Worm (Caenorhabditis elegans) whole organism, late embryonic: ENCODE data around the gene C05B5.8.

ENCODE experiments used
- C08G9.2 ChIP-seq: sonication (generic microtip); optimal IDR thresholded peaks from 2 replicates; lab custom pipeline; 2016; ENCODE audit warnings: mild to moderate bottlenecking, missing genetic modification characterization, moderate library complexity, missing compliant biosample characterization
- F13H6.1 ChIP-seq: sonication (generic microtip); optimal IDR thresholded peaks from 2 replicates; lab custom pipeline; 2016; ENCODE audit warnings: missing genetic modification characterization, missing compliant biosample characterization
- T23F11.4 ChIP-seq: fragments of 200-800 bp; sonication (Bioruptor generic); optimal IDR thresholded peaks from 2 replicates; lab custom pipeline; 2018; ENCODE audit warnings: mild to moderate bottlenecking, missing genetic modification characterization, missing compliant biosample characterization
- ceh-14 ChIP-seq: sonication (generic microtip); optimal IDR thresholded peaks from 2 replicates; lab custom pipeline; 2016; ENCODE audit warnings: missing genotype, missing genetic modification characterization, missing compliant biosample characterization
- ceh-18 ChIP-seq: sonication (generic microtip); optimal IDR thresholded peaks from 2 replicates; lab custom pipeline; 2016; ENCODE audit warnings: missing genetic modification characterization, missing compliant biosample characterization
- ceh-19 ChIP-seq: fragments of 200-800 bp; sonication (Bioruptor generic); optimal IDR thresholded peaks from 2 replicates; lab custom pipeline; 2018; ENCODE audit warnings: mild to moderate bottlenecking, missing genetic modification characterization, missing compliant biosample characterization
- ceh-2 ChIP-seq: sonication (generic microtip); optimal IDR thresholded peaks from 2 replicates; lab custom pipeline; 2016; ENCODE audit warnings: missing genotype, missing genetic modification characterization, missing compliant biosample characterization
- ceh-22 ChIP-seq: sonication (generic microtip); optimal IDR thresholded peaks from 2 replicates; lab custom pipeline; 2017; ENCODE audit warnings: missing biosample characterization, missing genetic modification characterization
- ceh-31 ChIP-seq: sonication (generic microtip); optimal IDR thresholded peaks from 2 replicates; lab custom pipeline; 2016; ENCODE audit warnings: missing genetic modification characterization, missing compliant biosample characterization
- ceh-34 ChIP-seq: sonication (generic microtip); optimal IDR thresholded peaks from 2 replicates; lab custom pipeline; 2016; ENCODE audit warnings: mild to moderate bottlenecking, missing genetic modification characterization, missing compliant biosample characterization
- ceh-48 ChIP-seq: sonication (generic microtip); optimal IDR thresholded peaks from 2 replicates; lab custom pipeline; 2016; ENCODE audit warnings: missing genetic modification characterization, inconsistent platforms, missing compliant biosample characterization
- che-1 ChIP-seq: sonication (generic microtip); optimal IDR thresholded peaks from 2 replicates; lab custom pipeline; 2016; ENCODE audit warnings: mild to moderate bottlenecking, missing genetic modification characterization, missing compliant biosample characterization
- dve-1 ChIP-seq: sonication (generic microtip); optimal IDR thresholded peaks from 2 replicates; lab custom pipeline; 2017; ENCODE audit warnings: antibody characterized with exemption, mild to moderate bottlenecking, missing genetic modification characterization, missing compliant biosample characterization
- fax-1 ChIP-seq: sonication (generic microtip); optimal IDR thresholded peaks from 2 replicates; lab custom pipeline; 2016; ENCODE audit warnings: missing genotype, missing genetic modification characterization, missing compliant biosample characterization
- fkh-10 ChIP-seq: fragments of 150-350 bp; optimal IDR thresholded peaks from 2 replicates; lab custom pipeline; 2014; ENCODE audit warnings: missing biosample characterization, missing genetic modification reagents, missing genetic modification characterization
- hlh-13 ChIP-seq: fragments of 200-800 bp; sonication (Bioruptor generic); optimal IDR thresholded peaks from 2 replicates; lab custom pipeline; 2018; ENCODE audit warnings: mild to moderate bottlenecking, missing genetic modification characterization, missing compliant biosample characterization
- hlh-15 ChIP-seq: sonication (generic microtip); optimal IDR thresholded peaks from 2 replicates; lab custom pipeline; 2016; ENCODE audit warnings: missing genetic modification characterization, missing compliant biosample characterization
- hlh-30 ChIP-seq: sonication (generic microtip); optimal IDR thresholded peaks from 2 replicates; lab custom pipeline; 2017; ENCODE audit warnings: antibody characterized with exemption, missing genetic modification characterization, missing compliant biosample characterization; ENCODE audit not compliant: insufficient read depth
- hlh-6 ChIP-seq: sonication (generic microtip); optimal IDR thresholded peaks from 2 replicates; lab custom pipeline; 2016; ENCODE audit warnings: missing genotype, missing genetic modification characterization, missing compliant biosample characterization
- hlh-8 ChIP-seq: sonication (generic microtip); optimal IDR thresholded peaks from 2 replicates; lab custom pipeline; 2016; ENCODE audit warnings: missing genotype, missing genetic modification characterization, missing compliant biosample characterization
- lim-6 ChIP-seq: sonication (generic microtip); optimal IDR thresholded peaks from 2 replicates; lab custom pipeline; 2016; ENCODE audit warnings: missing genetic modification characterization, missing compliant biosample characterization
- lin-11 ChIP-seq: fragments of 200-800 bp; sonication (Bioruptor generic); optimal IDR thresholded peaks from 2 replicates; lab custom pipeline; 2018; ENCODE audit warnings: mild to moderate bottlenecking, missing genetic modification characterization, missing compliant biosample characterization
- mec-3 ChIP-seq: sonication (generic microtip); optimal IDR thresholded peaks from 2 replicates; lab custom pipeline; 2016; ENCODE audit warnings: borderline replicate concordance, missing genetic modification characterization, missing compliant biosample characterization
- nfya-1 ChIP-seq: sonication (generic microtip); optimal IDR thresholded peaks from 2 replicates; lab custom pipeline; 2017; ENCODE audit warnings: missing genetic modification characterization, mild to moderate bottlenecking, missing compliant biosample characterization, antibody characterized with exemption, moderate library complexity
- nhr-232 ChIP-seq: sonication (generic microtip); optimal IDR thresholded peaks from 2 replicates; lab custom pipeline; 2016; ENCODE audit warnings: missing genetic modification characterization, missing compliant biosample characterization
- npax-4 ChIP-seq: sonication (generic microtip); optimal IDR thresholded peaks from 2 replicates; lab custom pipeline; 2016; ENCODE audit warnings: missing genetic modification characterization, missing compliant biosample characterization
- pag-3 ChIP-seq: sonication (generic microtip); optimal IDR thresholded peaks from 2 replicates; lab custom pipeline; 2016; ENCODE audit warnings: missing compliant biosample characterization, missing genetic modification characterization, borderline replicate concordance
- pqm-1 ChIP-seq: sonication (generic microtip); optimal IDR thresholded peaks from 2 replicates; lab custom pipeline; 2016; ENCODE audit warnings: missing genetic modification characterization, missing compliant biosample characterization
- pros-1 ChIP-seq: fragments of 150-350 bp; optimal IDR thresholded peaks from 2 replicates; lab custom pipeline; 2014; ENCODE audit warnings: missing biosample characterization, missing genetic modification reagents, missing genetic modification characterization
- rnt-1 ChIP-seq: sonication (generic microtip); optimal IDR thresholded peaks from 2 replicates; lab custom pipeline; 2016; ENCODE audit warnings: missing genetic modification characterization, missing compliant biosample characterization
- sdc-2 ChIP-seq: sonication (generic microtip); optimal IDR thresholded peaks from 2 replicates; lab custom pipeline; 2016; ENCODE audit warnings: missing genotype, missing genetic modification characterization, missing compliant biosample characterization
- sox-2 ChIP-seq: fragments of 200-800 bp; sonication (Bioruptor generic); IDR thresholded peaks from 2 replicates; pipeline ENCODE4 v1.3.6; 2022; ENCODE audit warnings: missing genetic modification reagents, missing genetic modification characterization, missing compliant biosample characterization
- sox-4 ChIP-seq: sonication (generic microtip); optimal IDR thresholded peaks from 2 replicates; lab custom pipeline; 2017; ENCODE audit warnings: mild to moderate bottlenecking, missing genetic modification characterization, inconsistent platforms, missing compliant biosample characterization
- syd-9 ChIP-seq: sonication (generic microtip); optimal IDR thresholded peaks from 2 replicates; lab custom pipeline; 2016; ENCODE audit warnings: mild to moderate bottlenecking, missing genetic modification characterization, moderate library complexity, missing compliant biosample characterization
- tbx-2 ChIP-seq: sonication (generic microtip); optimal IDR thresholded peaks from 2 replicates; lab custom pipeline; 2016; ENCODE audit warnings: missing genetic modification characterization, missing compliant biosample characterization
- tbx-7 ChIP-seq: sonication (generic microtip); optimal IDR thresholded peaks from 2 replicates; lab custom pipeline; 2016; ENCODE audit warnings: missing genotype, missing genetic modification characterization, missing compliant biosample characterization
- ttx-3 ChIP-seq: sonication (generic microtip); optimal IDR thresholded peaks from 2 replicates; lab custom pipeline; 2016; ENCODE audit warnings: missing genetic modification reagents, missing genetic modification characterization, missing compliant biosample characterization
- unc-42 ChIP-seq: sonication (generic microtip); optimal IDR thresholded peaks from 2 replicates; lab custom pipeline; 2016; ENCODE audit warnings: missing genotype, missing genetic modification characterization, missing compliant biosample characterization
- unc-86 ChIP-seq: sonication (generic microtip); optimal IDR thresholded peaks from 2 replicates; lab custom pipeline; 2016; ENCODE audit warnings: missing genetic modification characterization, missing compliant biosample characterization

C05B5.8 gene

ce11 chrIII:10018007-10018406, 11.4 kb upstream of the C05B5.8 start:
- TF ChIP-seq hlh-15 (tag; lab: Kevin White, UChicago) (no peak), ceh-34 (no peak), lin-11 (no peak), unc-42 (tag; lab: Kevin White, UChicago) (peak; percentile 92), lim-6 (tag; lab: Kevin White, UChicago) (no peak)
- TF ChIP-seq, all 69 proteins: peak for 1

DNA sequence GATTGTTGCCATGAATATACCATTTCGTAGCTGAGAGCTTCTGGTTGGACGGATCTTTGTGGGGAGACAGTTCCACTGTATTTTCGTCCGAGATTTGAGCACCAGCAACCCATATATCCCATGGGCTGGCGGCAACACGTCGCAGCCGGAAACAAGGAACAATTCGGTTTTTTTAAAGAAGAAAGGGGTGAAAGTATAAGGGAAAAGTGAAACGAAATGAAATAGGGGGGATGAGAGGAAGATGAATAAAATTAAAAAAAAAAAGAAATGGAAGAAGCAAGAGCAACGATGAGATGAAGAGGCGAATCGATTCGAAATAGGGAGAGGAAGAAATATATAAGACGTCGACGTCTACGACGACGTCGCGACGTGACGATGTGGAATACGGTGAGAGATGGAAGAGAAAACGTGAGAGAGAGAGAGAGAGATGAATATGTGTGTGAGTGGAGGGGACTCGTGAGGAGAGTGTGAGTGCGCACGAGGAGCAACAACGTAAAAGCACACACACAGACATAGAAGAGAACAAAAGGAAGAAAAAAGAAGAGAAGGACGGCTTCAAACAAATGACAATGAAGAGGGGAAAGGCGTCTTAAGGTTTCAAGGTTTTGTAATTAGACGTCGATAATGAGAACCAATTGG, 9.9 kb upstream of the C05B5.8 start, which contains the start of gene rgs-1:
rgs-1 (minus strand) TSS at position 146 of the 639 bp plus-strand sequence.
- TF ChIP-seq sox-2 (peak; percentile 12; the same call in 1 of the 2 replicates), nfya-1 (peak; percentile 51), ceh-14 (tag; lab: Kevin White, UChicago) (peak; percentile 85), F13H6.1 (tag; lab: Kevin White, UChicago) (no peak), dve-1 (tag; lab: Kevin White, UChicago) (no peak), hlh-6 (tag; lab: Kevin White, UChicago) (peak; percentile 8), ceh-2 (peak; percentile 3), pros-1 (no peak), unc-42 (tag; lab: Kevin White, UChicago) (peak; percentile 69), ceh-18 (peak; percentile 34), sox-4 (tag; lab: Kevin White, UChicago) (no peak), C08G9.2 (tag; lab: Kevin White, UChicago) (peak; percentile 39), ceh-19 (GFP tag; lab: Kevin White, UChicago) (no peak), ceh-34 (peak; percentile 25), fkh-10 (GFP tag; lab: Kevin White, UChicago) (no peak), tbx-7 (no peak), ceh-48 (tag; lab: Kevin White, UChicago) (peak; percentile 34), che-1 (tag; lab: Kevin White, UChicago) (no peak), tbx-2 (tag; lab: Kevin White, UChicago) (peak; percentile 58), fax-1 (peak; percentile 28), ceh-31 (tag; lab: Kevin White, UChicago) (peak; percentile 71), npax-4 (tag; lab: Kevin White, UChicago) (no peak), hlh-30 (tag; lab: Kevin White, UChicago) (peak; percentile 86), lim-6 (tag; lab: Kevin White, UChicago) (peak; percentile 57), syd-9 (tag; lab: Kevin White, UChicago) (peak; percentile 0), pag-3 (no peak)

DNA sequence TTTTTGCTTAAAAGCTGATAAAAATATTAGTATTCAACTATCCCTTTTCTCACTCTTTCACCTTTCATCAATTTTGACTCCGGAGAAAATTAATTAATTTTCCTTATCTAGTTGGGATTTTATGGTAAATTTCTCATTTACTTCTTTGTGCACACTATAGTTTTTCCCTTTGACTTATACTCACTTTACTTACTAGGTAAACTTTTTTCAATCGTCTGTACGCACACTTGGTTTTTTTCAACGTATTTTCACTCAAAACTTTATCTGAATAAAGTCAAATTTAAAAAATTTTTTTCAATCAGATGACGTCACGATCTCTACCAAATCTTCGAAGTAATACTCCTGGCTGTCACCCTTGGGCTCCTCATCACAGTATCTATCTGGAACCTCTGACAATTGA, 5.6 kb upstream of the C05B5.8 start, which contains the start of gene C05B5.16:
C05B5.16 (plus strand) TSS at position 301 of the 400 bp plus-strand sequence.
- TF ChIP-seq hlh-8 (tag; lab: Kevin White, UChicago) (no peak), ceh-22 (no peak), T23F11.4 (no peak), rnt-1 (tag; lab: Kevin White, UChicago) (no peak), ceh-2 (no peak), hlh-13 (GFP tag; lab: Kevin White, UChicago) (no peak), ceh-48 (tag; lab: Kevin White, UChicago) (no peak), hlh-30 (tag; lab: Kevin White, UChicago) (no peak), pqm-1 (no peak), ceh-34 (no peak), ttx-3 (tag; lab: Kevin White, UChicago) (no peak), nhr-232 (tag; lab: Kevin White, UChicago) (no peak)

- TF ChIP-seq sox-4 (tag; lab: Kevin White, UChicago): no peak
- no peak for TF ChIP-seq che-1 (tag; lab: Kevin White, UChicago)
- no peak for TF ChIP-seq sdc-2 (tag; lab: Kevin White, UChicago)
- no peak for TF ChIP-seq nhr-232 (tag; lab: Kevin White, UChicago)
- no peak for TF ChIP-seq hlh-13 (GFP tag; lab: Kevin White, UChicago)
- no peak for TF ChIP-seq lim-6 (tag; lab: Kevin White, UChicago)
- no peak for TF ChIP-seq fax-1
- TF ChIP-seq hlh-15 (tag; lab: Kevin White, UChicago): no peak
- TF ChIP-seq unc-42 (tag; lab: Kevin White, UChicago): no peak
- TF ChIP-seq ceh-2: no peak
- TF ChIP-seq unc-86 (tag; lab: Kevin White, UChicago): no peak
- no peak for TF ChIP-seq mec-3
These were observed 3.5 kb upstream of the C05B5.8 start, which contains the start of gene fbxa-155 for ce11 chrIII:10010117-10010516. Gene fbxa-155, minus strand, starts transcription at chrIII:10010217.
